Worm (Caenorhabditis elegans): ENCODE measurements around the gene lnkn-1.

The lnkn-1 gene

ce11 chrIII:8873990-8874668 lies 15.9 kb upstream of the lnkn-1 start:
- no peak for TF ChIP-seq nhr-76 (tag; optimal IDR thresholded peaks at IDR 0.05)
- peak; percentile 85 for TF ChIP-seq lin-32 (GFP tag; optimal IDR thresholded peaks at IDR 0.05)
- peak; percentile 67 for TF ChIP-seq nhr-12 (tag; optimal IDR thresholded peaks at IDR 0.05)
- TF ChIP-seq nhr-2 (tag; optimal IDR thresholded peaks at IDR 0.05): peak; percentile 21
- TF ChIP-seq elt-1 (tag; optimal IDR thresholded peaks at IDR 0.05; ENCODE audit: borderline replicate concordance, insufficient read depth): no peak
- TF ChIP-seq pha-4 (tag; optimal IDR thresholded peaks at IDR 0.05): peak; percentile 20
- TF ChIP-seq flh-1 (GFP tag; optimal IDR thresholded peaks at IDR 0.05): peak; percentile 34
- TF ChIP-seq nhr-237 (tag; optimal IDR thresholded peaks at IDR 0.05): peak; percentile 19
- peak; percentile 69 for TF ChIP-seq hlh-1 (tag; optimal IDR thresholded peaks at IDR 0.05)
- peak; percentile 60 for TF ChIP-seq M03D4.4 (tag; optimal IDR thresholded peaks at IDR 0.05)
- TF ChIP-seq mab-5 (tag; optimal IDR thresholded peaks at IDR 0.05): no peak
- peak; percentile 74 for TF ChIP-seq drap-1 (GFP tag; optimal IDR thresholded peaks at IDR 0.05)
- TF ChIP-seq ham-2 (GFP tag; optimal IDR thresholded peaks at IDR 0.05): no peak
- peak; percentile 57 for TF ChIP-seq ztf-11 (tag; optimal IDR thresholded peaks at IDR 0.05)
- no peak for TF ChIP-seq blmp-1 (tag; optimal IDR thresholded peaks at IDR 0.05)
- no peak for TF ChIP-seq zip-8 (tag; optimal IDR thresholded peaks at IDR 0.05)
- TF ChIP-seq mls-2 (tag; optimal IDR thresholded peaks at IDR 0.05): peak; percentile 85
- TF ChIP-seq ceh-43 (GFP tag; optimal IDR thresholded peaks at IDR 0.05): peak; percentile 23
- peak; percentile 23 for TF ChIP-seq ces-1 (GFP tag; optimal IDR thresholded peaks at IDR 0.05)
- peak; percentile 91 for TF ChIP-seq unc-62 (GFP tag; optimal IDR thresholded peaks at IDR 0.05)
- peak; percentile 60 for TF ChIP-seq sptf-1 (tag; optimal IDR thresholded peaks at IDR 0.05)
- TF ChIP-seq snpc-4 (tag; optimal IDR thresholded peaks at IDR 0.05): no peak
- peak; percentile 22 for TF ChIP-seq unc-39 (tag; optimal IDR thresholded peaks at IDR 0.05)
- no peak for TF ChIP-seq sem-2 (GFP tag; optimal IDR thresholded peaks at IDR 0.05)
- TF ChIP-seq ceh-83 (GFP tag; optimal IDR thresholded peaks at IDR 0.05): no peak
- TF ChIP-seq nhr-28 (tag; optimal IDR thresholded peaks at IDR 0.05): no peak
- peak; percentile 100 for TF ChIP-seq unc-120 (tag; optimal IDR thresholded peaks at IDR 0.05; ENCODE audit: poor library complexity, severe bottlenecking)
- TF ChIP-seq elt-3 (tag; optimal IDR thresholded peaks at IDR 0.05): no peak
- TF ChIP-seq cnd-1 (tag; optimal IDR thresholded peaks at IDR 0.05): peak; percentile 78
- peak; percentile 71 for TF ChIP-seq tbx-8 (GFP tag; optimal IDR thresholded peaks at IDR 0.05)
- peak; percentile 42 for TF ChIP-seq ceh-39 (tag; optimal IDR thresholded peaks at IDR 0.05)
- no peak for TF ChIP-seq bed-3 (GFP tag; optimal IDR thresholded peaks at IDR 0.05)
- peak; percentile 33 for TF ChIP-seq lsy-2 (tag; optimal IDR thresholded peaks at IDR 0.05)
- TF ChIP-seq lin-13 (tag; optimal IDR thresholded peaks at IDR 0.05): peak; percentile 2
- peak; percentile 87 for TF ChIP-seq mep-1 (tag; optimal IDR thresholded peaks at IDR 0.05)

ce11 chrIII:8877002-8877401 lies 13.0 kb upstream of the lnkn-1 start, which contains the start of gene K01F9.2:
Gene K01F9.2 (minus strand): TSS chrIII:8877128.
- TF ChIP-seq nhr-76 (tag; optimal IDR thresholded peaks at IDR 0.05) (no peak), blmp-1 (tag; optimal IDR thresholded peaks at IDR 0.05) (no peak), ces-1 (GFP tag; optimal IDR thresholded peaks at IDR 0.05) (peak; percentile 91), ztf-11 (tag; optimal IDR thresholded peaks at IDR 0.05) (no peak)

DNA sequence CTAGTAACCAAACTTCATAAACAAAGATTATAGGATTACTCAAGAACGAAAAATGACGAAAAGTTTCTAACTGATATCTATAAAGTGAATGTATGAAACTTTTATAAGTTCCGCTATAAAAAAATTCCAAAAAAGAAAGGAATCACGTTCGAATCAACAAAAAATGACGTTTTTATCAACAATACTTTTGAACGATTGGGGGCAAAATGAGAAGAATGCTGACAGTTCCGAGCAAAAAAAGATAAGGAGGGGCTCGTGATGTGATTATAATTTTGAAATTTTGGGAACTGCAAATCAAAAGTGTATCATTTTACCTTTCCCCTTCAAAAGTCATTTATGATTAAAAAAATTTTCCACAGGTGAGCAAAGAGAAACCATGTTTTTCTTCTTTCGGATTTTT lies 11.1 kb upstream of the lnkn-1 start:
- no peak for TF ChIP-seq ces-1 (GFP tag; optimal IDR thresholded peaks at IDR 0.05)

DNA sequence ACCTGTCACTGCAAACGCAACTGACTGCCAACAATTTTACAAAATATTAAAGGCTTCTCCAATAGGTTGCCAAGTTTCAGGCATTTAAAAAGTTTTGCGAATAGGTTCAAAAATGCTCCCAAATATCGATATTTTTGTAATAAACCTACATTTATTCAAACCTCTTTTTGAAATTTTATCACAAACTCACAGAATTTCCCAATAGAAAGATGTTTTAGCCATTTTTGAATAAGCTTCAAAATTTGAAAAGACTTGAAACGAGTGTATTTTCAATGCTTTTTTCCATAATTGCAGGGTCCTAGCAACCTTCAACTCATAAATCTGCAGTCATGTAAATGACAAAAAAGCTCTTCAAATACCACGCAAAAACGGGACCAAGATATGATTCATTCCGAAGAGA lies 7.7 kb upstream of the lnkn-1 start:
- TF ChIP-seq bed-3 (GFP tag; optimal IDR thresholded peaks at IDR 0.05): no peak
- no peak for TF ChIP-seq flh-1 (GFP tag; optimal IDR thresholded peaks at IDR 0.05)
- no peak for TF ChIP-seq tbx-8 (GFP tag; optimal IDR thresholded peaks at IDR 0.05)
- no peak for TF ChIP-seq mls-2 (tag; optimal IDR thresholded peaks at IDR 0.05)
- no peak for TF ChIP-seq drap-1 (GFP tag; optimal IDR thresholded peaks at IDR 0.05)
- TF ChIP-seq snpc-4 (tag; optimal IDR thresholded peaks at IDR 0.05): no peak

Data from whole organism, mixed stage, embryonic.